Fruit fly (Drosophila melanogaster): ENCODE results near the gene Snmp1.
A peak's percentile ranks its signal among the peaks of the same experiment; 100 is the strongest.

Snmp1 gene

dm6 chr3R:21204500-21205167 lies 36.6 kb upstream of the Snmp1 start (continued):
- no peak for TF ChIP-seq yki (optimal IDR thresholded peaks at IDR 0.05)
- peak; percentile 89 for TF ChIP-seq CG7556 (GFP tag; optimal IDR thresholded peaks at IDR 0.05)
- peak; percentile 29 for TF ChIP-seq tup (GFP tag; optimal IDR thresholded peaks at IDR 0.05)
- peak; percentile 81 for TF ChIP-seq lilli (GFP tag; optimal IDR thresholded peaks at IDR 0.05)
- TF ChIP-seq row (GFP tag; IDR thresholded peaks at IDR 0.05): peak; percentile 86
- peak; percentile 35 for TF ChIP-seq luna (GFP tag; optimal IDR thresholded peaks at IDR 0.05)
- no peak for TF ChIP-seq HLH4C (GFP tag; IDR thresholded peaks at IDR 0.05; ENCODE audit: partially characterized antibody)
- peak; percentile 48; the same call in 1 of the 2 replicates for TF ChIP-seq rib (GFP tag; IDR thresholded peaks at IDR 0.05)
- no peak for TF ChIP-seq Dbx (GFP tag; IDR thresholded peaks at IDR 0.05)
- TF ChIP-seq Neu2 (GFP tag; optimal IDR thresholded peaks at IDR 0.05; ENCODE audit: borderline replicate concordance): no peak
- no peak for TF ChIP-seq Taf1 (GFP tag; IDR thresholded peaks at IDR 0.05)
- peak; percentile 34 for TF ChIP-seq CG13123 (GFP tag; optimal IDR thresholded peaks at IDR 0.05)
- peak; percentile 92 for TF ChIP-seq pfk (GFP tag; optimal IDR thresholded peaks at IDR 0.05)
- TF ChIP-seq Scr (GFP tag; IDR thresholded peaks at IDR 0.05; ENCODE audit: partially characterized antibody): no peak
- TF ChIP-seq ewg (GFP tag; optimal IDR thresholded peaks at IDR 0.05): peak; percentile 85
- peak; percentile 22 for TF ChIP-seq mirr (GFP tag; optimal IDR thresholded peaks at IDR 0.05)
- no peak; the same call in 1 of the 2 replicates for TF ChIP-seq sob (GFP tag; IDR thresholded peaks at IDR 0.05)
- TF ChIP-seq vvl (GFP tag; IDR thresholded peaks at IDR 0.05): peak; percentile 70
- peak; percentile 61 for TF ChIP-seq Six4 (GFP tag; optimal IDR thresholded peaks at IDR 0.05)
- peak; percentile 25 for TF ChIP-seq emc (GFP tag; optimal IDR thresholded peaks at IDR 0.05)
- TF ChIP-seq Sin3A (optimal IDR thresholded peaks at IDR 0.05): no peak
- 0 out of 2 replicates have a peak, but pooled peaks have one; percentile 31 for TF ChIP-seq CG17612 (GFP tag; IDR thresholded peaks at IDR 0.05)
- no peak for TF ChIP-seq CG10543 (GFP tag; optimal IDR thresholded peaks at IDR 0.05)
- peak; percentile 80 for TF ChIP-seq CG32767 (GFP tag; IDR thresholded peaks at IDR 0.05)
- TF ChIP-seq CG33557 (GFP tag; optimal IDR thresholded peaks at IDR 0.05): peak; percentile 32
- no peak for TF ChIP-seq Doc3 (GFP tag; IDR thresholded peaks at IDR 0.05; ENCODE audit: partially characterized antibody)
- TF ChIP-seq gcm (GFP tag; optimal IDR thresholded peaks at IDR 0.05): peak; percentile 83
- TF ChIP-seq CG17361 (GFP tag; IDR thresholded peaks at IDR 0.05): peak; percentile 95
- TF ChIP-seq CG1832 (GFP tag; optimal IDR thresholded peaks at IDR 0.05): no peak
- TF ChIP-seq ara (GFP tag; IDR thresholded peaks at IDR 0.05): peak; percentile 80
- TF ChIP-seq lmd (GFP tag; IDR thresholded peaks at IDR 0.05): peak; percentile 81
- TF ChIP-seq Chrac-16 (GFP tag; optimal IDR thresholded peaks at IDR 0.05): peak; percentile 76
- peak; percentile 50 for TF ChIP-seq Dek (tag; optimal IDR thresholded peaks at IDR 0.05)
- peak; percentile 72 for TF ChIP-seq CG4707 (GFP tag; optimal IDR thresholded peaks at IDR 0.05)
- TF ChIP-seq wor (GFP tag; IDR thresholded peaks at IDR 0.05): peak; percentile 86
- TF ChIP-seq esg (GFP tag; conservative IDR thresholded peaks at IDR 0.05): peak; percentile 60
- TF ChIP-seq CG18476 (GFP tag; optimal IDR thresholded peaks at IDR 0.05): peak; percentile 75
- TF ChIP-seq CG6854 (GFP tag; optimal IDR thresholded peaks at IDR 0.05): peak; percentile 40
- TF ChIP-seq sug (tag; optimal IDR thresholded peaks at IDR 0.05): peak; percentile 56
- TF ChIP-seq CG10462 (GFP tag; optimal IDR thresholded peaks at IDR 0.05): peak; percentile 63
- TF ChIP-seq hth (optimal IDR thresholded peaks at IDR 0.05): no peak
- peak; percentile 76 for TF ChIP-seq crc (GFP tag; optimal IDR thresholded peaks at IDR 0.05)
- TF ChIP-seq CG2199 (GFP tag; IDR thresholded peaks at IDR 0.05): peak; percentile 21; the same call in 1 of the 3 replicates
- TF ChIP-seq caup (GFP tag; optimal IDR thresholded peaks at IDR 0.05; ENCODE audit: severe bottlenecking): peak; percentile 60
- TF ChIP-seq CG30403 (GFP tag; optimal IDR thresholded peaks at IDR 0.05): peak; percentile 90
- peak; percentile 36; the same call in 1 of the 2 replicates for TF ChIP-seq CG14014 (GFP tag; IDR thresholded peaks at IDR 0.05)
- TF ChIP-seq Lpt (GFP tag; optimal IDR thresholded peaks at IDR 0.05): no peak
- peak; percentile 86 for TF ChIP-seq Xbp1 (GFP tag; optimal IDR thresholded peaks at IDR 0.05)
- no peak for TF ChIP-seq exex (tag; optimal IDR thresholded peaks at IDR 0.05)
- TF ChIP-seq CG11456 (GFP tag; IDR thresholded peaks at IDR 0.05): no peak
- TF ChIP-seq pita (GFP tag; optimal IDR thresholded peaks at IDR 0.05): no peak
